Worm (Caenorhabditis elegans) whole organism, late embryonic: ENCODE results near the gene srz-10.

ENCODE experiments used
- ahr-1 ChIP-seq: sonication (generic microtip); optimal IDR thresholded peaks from 2 replicates; lab custom pipeline; 2016; ENCODE audit warnings: missing genetic modification characterization, missing compliant biosample characterization
- ama-1 ChIP-seq: fragments of 150-350 bp; optimal IDR thresholded peaks from 2 replicates; lab custom pipeline; 2014
- ceh-24 ChIP-seq: sonication (generic microtip); optimal IDR thresholded peaks from 2 replicates; lab custom pipeline; 2016; ENCODE audit warnings: mild to moderate bottlenecking, missing genetic modification characterization, missing compliant biosample characterization
- ceh-6 ChIP-seq: fragments of 200-800 bp; sonication (Bioruptor generic); optimal IDR thresholded peaks from 2 replicates; lab custom pipeline; 2018; ENCODE audit warnings: mild to moderate bottlenecking, missing genetic modification characterization, missing compliant biosample characterization
- dve-1 ChIP-seq: sonication (generic microtip); optimal IDR thresholded peaks from 2 replicates; lab custom pipeline; 2017; ENCODE audit warnings: antibody characterized with exemption, mild to moderate bottlenecking, missing genetic modification characterization, missing compliant biosample characterization
- elt-2 ChIP-seq: sonication (generic microtip); optimal IDR thresholded peaks from 2 replicates; lab custom pipeline; 2016; ENCODE audit warnings: missing genetic modification reagents, missing genetic modification characterization, missing compliant biosample characterization
- ets-4 ChIP-seq: sonication (generic microtip); optimal IDR thresholded peaks from 2 replicates; lab custom pipeline; 2016; ENCODE audit warnings: missing genetic modification characterization, missing compliant biosample characterization
- fkh-10 ChIP-seq: fragments of 150-350 bp; optimal IDR thresholded peaks from 2 replicates; lab custom pipeline; 2014; ENCODE audit warnings: missing biosample characterization, missing genetic modification reagents, missing genetic modification characterization
- hlh-13 ChIP-seq: fragments of 200-800 bp; sonication (Bioruptor generic); optimal IDR thresholded peaks from 2 replicates; lab custom pipeline; 2018; ENCODE audit warnings: mild to moderate bottlenecking, missing genetic modification characterization, missing compliant biosample characterization
- hlh-6 ChIP-seq: sonication (generic microtip); optimal IDR thresholded peaks from 2 replicates; lab custom pipeline; 2016; ENCODE audit warnings: missing genotype, missing genetic modification characterization, missing compliant biosample characterization
- hlh-8 ChIP-seq: sonication (generic microtip); optimal IDR thresholded peaks from 2 replicates; lab custom pipeline; 2016; ENCODE audit warnings: missing genotype, missing genetic modification characterization, missing compliant biosample characterization
- madf-2 ChIP-seq: sonication (generic microtip); optimal IDR thresholded peaks from 2 replicates; lab custom pipeline; 2017; ENCODE audit warnings: missing genetic modification characterization, missing compliant biosample characterization
- odd-2 ChIP-seq: sonication (generic microtip); optimal IDR thresholded peaks from 2 replicates; lab custom pipeline; 2017; ENCODE audit warnings: antibody characterized with exemption, mild to moderate bottlenecking, missing genetic modification characterization, missing compliant biosample characterization
- pqm-1 ChIP-seq: sonication (generic microtip); optimal IDR thresholded peaks from 2 replicates; lab custom pipeline; 2016; ENCODE audit warnings: missing genetic modification characterization, missing compliant biosample characterization
- rnt-1 ChIP-seq: sonication (generic microtip); optimal IDR thresholded peaks from 2 replicates; lab custom pipeline; 2016; ENCODE audit warnings: missing genetic modification characterization, missing compliant biosample characterization
- sdc-2 ChIP-seq: sonication (generic microtip); optimal IDR thresholded peaks from 2 replicates; lab custom pipeline; 2016; ENCODE audit warnings: missing genotype, missing genetic modification characterization, missing compliant biosample characterization
- sox-4 ChIP-seq: sonication (generic microtip); optimal IDR thresholded peaks from 2 replicates; lab custom pipeline; 2017; ENCODE audit warnings: mild to moderate bottlenecking, missing genetic modification characterization, inconsistent platforms, missing compliant biosample characterization
- syd-9 ChIP-seq: sonication (generic microtip); optimal IDR thresholded peaks from 2 replicates; lab custom pipeline; 2016; ENCODE audit warnings: mild to moderate bottlenecking, missing genetic modification characterization, moderate library complexity, missing compliant biosample characterization
- ttx-3 ChIP-seq: sonication (generic microtip); optimal IDR thresholded peaks from 2 replicates; lab custom pipeline; 2016; ENCODE audit warnings: missing genetic modification reagents, missing genetic modification characterization, missing compliant biosample characterization

srz-10 gene

ce11 chrV:15259049-15259448 lies 49.8 kb downstream of the srz-10 start, which contains the start of gene srsx-37:
Gene srsx-37 (minus strand): TSS chrV:15259149.
- TF ChIP-seq ets-4 (no peak), hlh-13 (GFP tag; lab: Kevin White, UChicago) (no peak), pqm-1 (tag; lab: Kevin White, UChicago) (no peak), ttx-3 (tag; lab: Kevin White, UChicago) (no peak), sdc-2 (no peak), ceh-6 (GFP tag; lab: Kevin White, UChicago) (no peak), hlh-6 (tag; lab: Kevin White, UChicago) (no peak), rnt-1 (no peak), ama-1 (lab: Kevin White, UChicago) (no peak), ahr-1 (tag; lab: Kevin White, UChicago) (no peak), fkh-10 (GFP tag; lab: Kevin White, UChicago) (no peak), syd-9 (no peak), odd-2 (tag; lab: Kevin White, UChicago) (no peak), ceh-24 (no peak), hlh-8 (tag; lab: Kevin White, UChicago) (no peak), elt-2 (tag; lab: Kevin White, UChicago) (no peak), madf-2 (tag; lab: Kevin White, UChicago) (no peak), dve-1 (tag; lab: Kevin White, UChicago) (no peak), sox-4 (no peak)
- TF ChIP-seq, all 69 proteins: peak for 0
